Worm (Caenorhabditis elegans) whole organism, early embryonic: ENCODE data around the gene F16F9.1.

Source experiments
- sea-1 ChIP-seq: fragments of 200-800 bp; sonication (Bioruptor generic); conservative IDR thresholded peaks from 2 replicates; pipeline ENCODE4 v1.3.6; 2022; ENCODE audit warnings: missing genetic modification characterization, missing compliant biosample characterization

F16F9.1 gene

DNA sequence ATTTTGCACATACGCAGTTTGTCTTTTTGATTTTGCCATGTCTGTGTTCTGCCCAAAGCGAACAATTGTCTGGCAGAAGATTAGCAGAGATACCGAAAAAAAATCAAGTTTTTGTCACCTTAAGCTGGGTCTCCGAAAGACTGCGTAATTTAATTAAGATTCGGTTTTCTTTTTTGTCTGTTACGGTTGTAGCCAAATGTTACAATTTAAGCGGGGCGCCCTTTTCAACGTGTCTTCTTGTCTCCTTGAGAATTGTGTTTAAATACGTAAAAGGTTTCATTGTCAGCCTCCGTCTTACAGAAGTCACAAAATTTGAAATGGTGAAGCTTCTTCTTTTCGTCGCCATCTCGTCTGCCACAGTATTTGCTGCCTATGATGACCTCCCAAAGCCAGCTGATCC lies 53.5 kb downstream of the F16F9.1 start, which contains the start of gene grd-14:
TSS of gene grd-14 (plus strand) at position 301 of the 400 bp plus-strand sequence.
- no peak for TF ChIP-seq sea-1 (GFP tag; lab: Robert Waterston, UW)
